Worm (Caenorhabditis elegans): ENCODE measurements around the gene C18E9.2.

DNA sequence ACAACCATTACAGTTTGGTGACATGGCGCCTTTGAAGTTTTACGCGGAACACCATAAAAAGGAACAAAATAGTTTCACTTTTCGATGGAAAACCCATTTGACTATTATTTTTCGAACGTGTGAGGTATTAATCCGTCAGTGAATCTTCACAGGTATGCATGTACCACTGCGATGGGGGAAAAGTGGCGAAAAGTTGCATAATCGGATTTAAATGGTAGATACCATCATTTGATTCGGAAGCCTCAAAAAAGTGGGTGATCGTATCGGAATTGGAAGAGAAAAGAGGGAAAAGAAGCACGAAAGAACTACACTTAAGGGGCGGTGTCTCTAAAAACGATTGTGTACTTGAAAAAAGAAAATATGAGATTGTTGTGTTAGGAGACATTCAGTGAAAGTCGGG, 11.1 kb upstream of the C18E9.2 start:
- TF ChIP-seq unc-62 (GFP tag; optimal IDR thresholded peaks at IDR 0.05) (no peak), ama-1 (optimal IDR thresholded peaks at IDR 0.05) (no peak), ama-1 (GFP tag; optimal IDR thresholded peaks at IDR 0.05) (no peak), ceh-58 (GFP tag; IDR thresholded peaks at IDR 0.05) (no peak), F10E7.11 (tag; optimal IDR thresholded peaks at IDR 0.05) (no peak), athp-1 (tag; optimal IDR thresholded peaks at IDR 0.05) (no peak), hlh-26 (GFP tag; conservative IDR thresholded peaks at IDR 0.05) (no peak), lsl-1 (GFP tag; optimal IDR thresholded peaks at IDR 0.05) (no peak), rec-8 (tag; optimal IDR thresholded peaks at IDR 0.05) (no peak), unc-130 (GFP tag; optimal IDR thresholded peaks at IDR 0.05) (no peak), C06A6.2 (GFP tag; conservative IDR thresholded peaks at IDR 0.05) (no peak), ceh-79 (tag; optimal IDR thresholded peaks at IDR 0.05) (no peak)
